Worm (Caenorhabditis elegans) whole organism, young adult: ENCODE results near the gene R11H6.2.

ENCODE experiments used
- B0261.1 ChIP-seq: sonication (generic microtip); optimal IDR thresholded peaks from 2 replicates; lab custom pipeline; 2016; ENCODE audit warnings: mild to moderate bottlenecking, missing genetic modification characterization, moderate library complexity, missing compliant biosample characterization
- D2030.7 ChIP-seq: fragments of 200-800 bp; sonication (Bioruptor generic); IDR thresholded peaks from 2 replicates; pipeline ENCODE4 v1.3.6; 2022; ENCODE audit warnings: missing genetic modification reagents, missing genetic modification characterization, missing compliant biosample characterization
- F22D6.2 ChIP-seq: sonication (generic microtip); optimal IDR thresholded peaks from 2 replicates; lab custom pipeline; 2016; ENCODE audit warnings: mild to moderate bottlenecking, missing genetic modification characterization, missing compliant biosample characterization
- F39B2.1 ChIP-seq: fragments of 200-800 bp; sonication (Bioruptor generic); IDR thresholded peaks from 2 replicates; pipeline ENCODE4 v1.3.6; 2022; ENCODE audit warnings: missing genetic modification reagents, missing genetic modification characterization, missing compliant biosample characterization
- F49E8.2 ChIP-seq: sonication (generic microtip); optimal IDR thresholded peaks from 3 replicates; lab custom pipeline; 2017; ENCODE audit warnings: missing genetic modification characterization, mild to moderate bottlenecking, missing compliant biosample characterization, antibody characterized with exemption, moderate library complexity; ENCODE audit not compliant: insufficient read depth
- F55B11.4 ChIP-seq: sonication (generic microtip); optimal IDR thresholded peaks from 2 replicates; lab custom pipeline; 2016; ENCODE audit warnings: missing compliant biosample characterization, missing genetic modification characterization, borderline replicate concordance; ENCODE audit not compliant: insufficient read depth
- T07F8.4 ChIP-seq: sonication (generic microtip); optimal IDR thresholded peaks from 2 replicates; lab custom pipeline; 2016; ENCODE audit warnings: mild to moderate bottlenecking, missing genetic modification characterization, moderate library complexity, missing compliant biosample characterization
- ZK185.1 ChIP-seq: sonication (generic microtip); optimal IDR thresholded peaks from 2 replicates; lab custom pipeline; 2016; ENCODE audit warnings: mild to moderate bottlenecking, missing genetic modification characterization, missing compliant biosample characterization; ENCODE audit not compliant: poor library complexity, severe bottlenecking
- ama-1 ChIP-seq, 3 experiments: fragments of 150-350 bp in 1 of 3; sonication (generic microtip) in 2 of 3; optimal IDR thresholded peaks; 2 replicates each; lab custom pipeline; 2014 to 2018; ENCODE audit warnings: missing biosample characterization in 2 of 3, missing genetic modification characterization in 2 of 3, missing genetic modification reagents in 2 of 3
- attf-5 ChIP-seq: fragments of 200-800 bp; sonication (Bioruptor generic); optimal IDR thresholded peaks from 2 replicates; lab custom pipeline; 2018; ENCODE audit warnings: mild to moderate bottlenecking, missing genetic modification characterization, missing compliant biosample characterization
- bed-2 ChIP-seq: fragments of 200-800 bp; sonication (Bioruptor generic); IDR thresholded peaks from 2 replicates; pipeline ENCODE4 v1.3.6; 2022; ENCODE audit warnings: missing genetic modification reagents, missing genetic modification characterization, missing compliant biosample characterization
- ccch-3 ChIP-seq: fragments of 200-800 bp; sonication (Bioruptor generic); optimal IDR thresholded peaks from 2 replicates; lab custom pipeline; 2018; ENCODE audit warnings: mild to moderate bottlenecking, missing genetic modification characterization, missing compliant biosample characterization
- cebp-1 ChIP-seq, 2 experiments: fragments of 200-800 bp in 1 of 2; sonication (Bioruptor generic) in 1 of 2; sonication (generic microtip) in 1 of 2; IDR thresholded peaks in 1 of 2; optimal IDR thresholded peaks in 1 of 2; 2 replicates each; pipeline versions ENCODE4 v1.3.6 to Lab custom; 2017 to 2022; ENCODE audit warnings: missing compliant biosample characterization in 2 of 2, missing genetic modification characterization in 2 of 2, mild to moderate bottlenecking in 1 of 2, missing genetic modification reagents in 1 of 2, moderate library complexity in 1 of 2
- dox-1 ChIP-seq: fragments of 200-800 bp; sonication (Bioruptor generic); IDR thresholded peaks from 2 replicates; pipeline ENCODE4 v1.3.6; 2022; ENCODE audit warnings: missing genetic modification reagents, missing genetic modification characterization, missing compliant biosample characterization
- dpl-1 ChIP-seq: fragments of 150-350 bp; optimal IDR thresholded peaks from 2 replicates; lab custom pipeline; 2014; ENCODE audit warnings: missing biosample characterization, missing genetic modification reagents, missing genetic modification characterization
- efl-1 ChIP-seq: fragments of 150-350 bp; optimal IDR thresholded peaks from 2 replicates; lab custom pipeline; 2014; ENCODE audit warnings: missing biosample characterization, missing genetic modification reagents, missing genetic modification characterization
- ekl-4 ChIP-seq: fragments of 200-800 bp; sonication (Bioruptor generic); IDR thresholded peaks from 2 replicates; pipeline ENCODE4 v1.3.6; 2022; ENCODE audit warnings: missing genetic modification reagents, missing genetic modification characterization, missing compliant biosample characterization
- hlh-12 ChIP-seq: sonication (generic microtip); optimal IDR thresholded peaks from 2 replicates; lab custom pipeline; 2016; ENCODE audit warnings: missing genetic modification characterization, missing compliant biosample characterization
- lin-35 ChIP-seq, 3 experiments: fragments of 150-350 bp in 2 of 3; sonication (generic microtip) in 1 of 3; optimal IDR thresholded peaks; 2 replicates each; lab custom pipeline; 2014 to 2018; ENCODE audit warnings: missing biosample characterization in 3 of 3, missing genetic modification characterization in 3 of 3, missing genetic modification reagents in 3 of 3
- lin-54 ChIP-seq: fragments of 200-800 bp; sonication (Bioruptor generic); optimal IDR thresholded peaks from 2 replicates; lab custom pipeline; 2018; ENCODE audit warnings: mild to moderate bottlenecking, missing genetic modification characterization, missing compliant biosample characterization
- lsl-1 ChIP-seq: fragments of 200-800 bp; sonication (Bioruptor generic); optimal IDR thresholded peaks from 2 replicates; lab custom pipeline; 2018; ENCODE audit warnings: mild to moderate bottlenecking, missing genetic modification characterization, moderate library complexity, missing compliant biosample characterization
- lsy-27 ChIP-seq: sonication (generic microtip); optimal IDR thresholded peaks from 2 replicates; lab custom pipeline; 2017; ENCODE audit warnings: missing genetic modification characterization, mild to moderate bottlenecking, missing compliant biosample characterization, antibody characterized with exemption, missing genotype, borderline replicate concordance; ENCODE audit not compliant: insufficient read depth
- mxl-1 ChIP-seq: sonication (generic microtip); optimal IDR thresholded peaks from 2 replicates; lab custom pipeline; 2016; ENCODE audit warnings: missing genetic modification characterization, missing compliant biosample characterization
- nfyb-1 ChIP-seq: fragments of 200-800 bp; sonication (Bioruptor generic); IDR thresholded peaks from 2 replicates; pipeline ENCODE4 v1.3.6; 2022; ENCODE audit warnings: missing genetic modification reagents, missing genetic modification characterization, missing compliant biosample characterization
- nhr-27 ChIP-seq: fragments of 200-800 bp; sonication (Bioruptor generic); optimal IDR thresholded peaks from 2 replicates; lab custom pipeline; 2018; ENCODE audit warnings: mild to moderate bottlenecking, missing genetic modification characterization, moderate library complexity, missing compliant biosample characterization
- nhr-80 ChIP-seq: sonication (generic microtip); optimal IDR thresholded peaks from 2 replicates; lab custom pipeline; 2016; ENCODE audit warnings: missing genetic modification characterization, missing compliant biosample characterization
- pha-4 ChIP-seq: fragments of 150-350 bp; sonication (generic microtip); optimal IDR thresholded peaks from 2 replicates; lab custom pipeline; 2014; ENCODE audit warnings: missing biosample characterization, missing genetic modification reagents, missing genetic modification characterization
- repo-1 ChIP-seq: sonication (generic microtip); optimal IDR thresholded peaks from 2 replicates; lab custom pipeline; 2017; ENCODE audit warnings: mild to moderate bottlenecking, missing genetic modification characterization, missing compliant biosample characterization
- sea-2 ChIP-seq: fragments of 200-800 bp; sonication (Bioruptor generic); IDR thresholded peaks from 2 replicates; pipeline ENCODE4 v1.3.6; 2022; ENCODE audit warnings: missing genetic modification characterization, missing compliant biosample characterization
- unc-130 ChIP-seq: sonication (generic microtip); optimal IDR thresholded peaks from 2 replicates; lab custom pipeline; 2016; ENCODE audit warnings: missing genetic modification reagents, missing genetic modification characterization, missing compliant biosample characterization
- zfh-2 ChIP-seq: fragments of 200-800 bp; sonication (Bioruptor generic); conservative IDR thresholded peaks from 2 replicates; pipeline ENCODE4 v1.3.6; 2022; ENCODE audit warnings: missing genetic modification reagents, missing genetic modification characterization, missing compliant biosample characterization
- ztf-22 ChIP-seq: fragments of 200-800 bp; sonication (Bioruptor generic); optimal IDR thresholded peaks from 2 replicates; lab custom pipeline; 2018; ENCODE audit warnings: mild to moderate bottlenecking, missing genetic modification characterization, moderate library complexity, missing compliant biosample characterization
- ztf-6 ChIP-seq: fragments of 200-800 bp; sonication (Bioruptor generic); IDR thresholded peaks from 2 replicates; pipeline ENCODE4 v1.3.6; 2022; ENCODE audit warnings: missing genetic modification reagents, missing genetic modification characterization, missing compliant biosample characterization

The R11H6.2 gene

DNA sequence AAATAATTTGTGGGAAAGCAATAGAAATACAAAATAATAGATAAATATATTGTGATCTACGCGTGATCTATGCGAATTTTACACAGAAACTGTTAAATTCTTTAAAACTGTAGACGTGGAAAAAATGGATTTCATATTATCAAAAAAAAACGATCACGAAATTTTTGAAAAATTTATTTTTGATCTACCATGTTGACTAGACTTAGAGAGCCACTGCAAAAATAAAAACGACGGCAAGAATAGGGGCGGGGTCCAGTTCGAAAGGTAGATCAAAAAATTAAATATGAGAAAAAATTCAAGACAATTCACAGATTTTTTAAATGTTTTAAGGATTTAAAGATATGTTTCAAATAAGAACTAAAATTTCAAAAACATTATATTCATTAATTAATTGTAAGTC lies 40.3 kb downstream of the R11H6.2 start (continued):
- TF ChIP-seq T07F8.4 (tag; lab: Kevin White, UChicago) (no peak), D2030.7 (GFP tag; lab: Robert Waterston, UW) (0 out of 2 replicates have a peak, but pooled peaks have one; percentile 23), dpl-1 (GFP tag; lab: Kevin White, UChicago) (peak; percentile 64), lsl-1 (peak; percentile 50), zfh-2 (GFP tag; lab: Robert Waterston, UW) (no peak), attf-5 (GFP tag; lab: Kevin White, UChicago) (no peak), F22D6.2 (tag; lab: Kevin White, UChicago) (no peak), B0261.1 (tag; lab: Kevin White, UChicago) (no peak), cebp-1 (GFP tag; IDR thresholded peaks at IDR 0.05; lab: Robert Waterston, UW) (no peak), cebp-1 (tag; optimal IDR thresholded peaks at IDR 0.05; lab: Kevin White, UChicago) (no peak), unc-130 (GFP tag; lab: Kevin White, UChicago) (no peak), efl-1 (GFP tag; lab: Kevin White, UChicago) (peak; percentile 69), ekl-4 (no peak), F49E8.2 (no peak), nfyb-1 (GFP tag; lab: Robert Waterston, UW) (no peak), hlh-12 (tag; lab: Kevin White, UChicago) (no peak), sea-2 (GFP tag; lab: Robert Waterston, UW) (no peak), ztf-6 (GFP tag; lab: Robert Waterston, UW) (no peak), lin-54 (GFP tag; lab: Kevin White, UChicago) (peak; percentile 18), pha-4 (tag; lab: Kevin White, UChicago) (no peak)

DNA sequence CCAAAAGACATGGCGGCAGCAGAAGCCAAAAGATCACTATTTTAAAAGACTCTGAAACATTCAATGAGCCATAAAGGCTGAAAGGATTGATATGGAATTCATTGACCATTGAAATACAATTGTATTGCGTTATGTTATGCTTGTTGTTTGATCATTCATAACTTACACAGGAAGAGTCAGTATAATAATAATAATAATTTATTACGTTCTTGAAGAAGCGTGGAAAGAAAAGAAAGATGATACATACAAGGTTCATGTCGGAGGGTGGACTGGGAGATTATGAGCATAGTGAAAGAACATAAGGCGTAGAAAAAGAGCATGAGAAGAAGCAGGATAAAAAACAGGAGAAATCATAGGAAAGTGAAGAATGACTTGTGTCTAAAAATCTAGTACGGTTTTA lies 42.3 kb downstream of the R11H6.2 start, which contains the start of gene F43D2.7:
F43D2.7 (minus strand) TSS at position 101 of the 400 bp plus-strand sequence.
- TF ChIP-seq ztf-22 (GFP tag; lab: Kevin White, UChicago) = no peak
- TF ChIP-seq F55B11.4 (tag; lab: Kevin White, UChicago) = no peak
- TF ChIP-seq lin-35 (GFP tag; optimal IDR thresholded peaks at IDR 0.05; lab: Kevin White, UChicago) = no peak
- no peak for TF ChIP-seq mxl-1 (tag; lab: Kevin White, UChicago)
- TF ChIP-seq repo-1 (tag; lab: Kevin White, UChicago) = no peak
- no peak for TF ChIP-seq lsy-27 (tag; lab: Kevin White, UChicago)
- no peak for TF ChIP-seq F39B2.1 (GFP tag; lab: Robert Waterston, UW)
- no peak for TF ChIP-seq ama-1 (optimal IDR thresholded peaks at IDR 0.05; lab: Kevin White, UChicago)
- no peak for TF ChIP-seq ama-1 (GFP tag; optimal IDR thresholded peaks at IDR 0.05; lab: Kevin White, UChicago)
- TF ChIP-seq bed-2 (GFP tag; lab: Robert Waterston, UW) = no peak
- TF ChIP-seq dox-1 (GFP tag; lab: Robert Waterston, UW) = no peak
- no peak for TF ChIP-seq ZK185.1 (tag; lab: Kevin White, UChicago)

DNA sequence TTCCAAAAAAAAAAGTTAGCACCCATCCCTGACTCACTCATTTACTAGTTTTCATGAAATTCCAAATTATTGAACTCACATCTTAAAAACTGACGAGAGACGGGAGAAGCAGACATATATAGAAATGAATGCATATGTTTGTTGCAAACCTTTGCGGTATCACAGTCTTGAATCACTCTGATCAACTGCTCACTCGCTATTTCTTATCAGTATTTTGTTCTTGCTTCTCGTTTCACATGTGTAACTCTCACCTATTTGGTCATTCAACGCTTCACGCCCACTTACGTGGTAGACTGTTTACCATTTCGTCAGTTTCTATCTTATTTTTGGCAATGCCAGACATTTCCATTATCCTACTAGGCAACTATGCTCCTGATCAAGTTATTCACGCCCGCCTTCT lies 43.0 kb downstream of the R11H6.2 start, which contains the start of gene C54G10.1:
C54G10.1 (plus strand) TSS at position 333 of the 400 bp plus-strand sequence.
- TF ChIP-seq cebp-1 (GFP tag; IDR thresholded peaks at IDR 0.05; lab: Robert Waterston, UW) (0 out of 2 replicates have a peak, but pooled peaks have one; percentile 13), cebp-1 (tag; optimal IDR thresholded peaks at IDR 0.05; lab: Kevin White, UChicago) (peak; percentile 18), nhr-80 (tag; lab: Kevin White, UChicago) (peak; percentile 89), ccch-3 (no peak), nhr-27 (tag; lab: Kevin White, UChicago) (no peak)
